Fruit fly (Drosophila melanogaster) whole organism, wandering third instar larva: ENCODE results near the gene fzo.

ENCODE experiments used
- CG32264 ChIP-seq: fragments of 200-800 bp; sonication (Bioruptor generic); optimal IDR thresholded peaks from 2 replicates; lab custom pipeline; 2016; ENCODE audit warnings: missing biosample characterization, missing genetic modification characterization
- CG9705 ChIP-seq: fragments of 200-800 bp; sonication (Bioruptor generic); optimal IDR thresholded peaks from 2 replicates; lab custom pipeline; 2018; ENCODE audit warnings: missing biosample characterization, mild to moderate bottlenecking, missing genetic modification characterization
- CrebA ChIP-seq: fragments of 200-800 bp; sonication (Bioruptor generic); optimal IDR thresholded peaks from 2 replicates; lab custom pipeline; 2016; ENCODE audit warnings: missing biosample characterization, mild to moderate bottlenecking, missing genetic modification characterization, borderline replicate concordance
- Dfd ChIP-seq: fragments of >200 bp; optimal IDR thresholded peaks from 2 replicates; lab custom pipeline; 2017; ENCODE audit warnings: missing biosample characterization, missing genetic modification characterization
- Dif ChIP-seq: fragments of 200-275, 200-300 bp; sonication (Bioruptor generic); optimal IDR thresholded peaks from 2 replicates; lab custom pipeline; 2018; ENCODE audit warnings: missing biosample characterization, missing genetic modification characterization; ENCODE audit not compliant: partially characterized antibody
- HLH106 ChIP-seq: fragments of 200-800 bp; optimal IDR thresholded peaks from 3 replicates; lab custom pipeline; 2019; ENCODE audit warnings: missing biosample characterization, mild to moderate bottlenecking, missing genetic modification characterization, moderate library complexity
- Hnf4 ChIP-seq: fragments of 200-800 bp; sonication (Bioruptor generic); optimal IDR thresholded peaks from 2 replicates; lab custom pipeline; 2016; ENCODE audit warnings: missing biosample characterization, mild to moderate bottlenecking, missing genetic modification characterization
- Hr78 ChIP-seq: fragments of >200 bp; optimal IDR thresholded peaks from 2 replicates; lab custom pipeline; 2017; ENCODE audit warnings: missing biosample characterization, missing genetic modification characterization
- Hr83 ChIP-seq: fragments of 200-300 bp; sonication (Bioruptor generic); optimal IDR thresholded peaks from 2 replicates; lab custom pipeline; 2016; ENCODE audit warnings: missing biosample characterization, mild to moderate bottlenecking, missing genetic modification characterization, moderate library complexity; ENCODE audit not compliant: poor library complexity, severe bottlenecking
- Jra ChIP-seq: sonication (Bioruptor generic); optimal IDR thresholded peaks from 2 replicates; lab custom pipeline; 2016; ENCODE audit warnings: missing biosample characterization, missing genetic modification characterization
- Mio ChIP-seq: sonication (Bioruptor generic); optimal IDR thresholded peaks from 2 replicates; lab custom pipeline; 2016; ENCODE audit warnings: missing biosample characterization, missing genetic modification characterization
- Myc ChIP-seq: fragments of >200 bp; optimal IDR thresholded peaks from 2 replicates; lab custom pipeline; 2017
- N ChIP-seq: fragments of >200 bp; optimal IDR thresholded peaks from 2 replicates; lab custom pipeline; 2018; ENCODE audit warnings: missing biosample characterization, missing external identifiers, missing genetic modification characterization
- OdsH ChIP-seq: fragments of 200-800 bp; sonication (Bioruptor generic); optimal IDR thresholded peaks from 2 replicates; lab custom pipeline; 2016; ENCODE audit warnings: missing biosample characterization, mild to moderate bottlenecking, missing genetic modification characterization
- Rel ChIP-seq, 2 experiments: fragments of 200-800 bp; sonication (Bioruptor generic) in 1 of 2; optimal IDR thresholded peaks; 2 replicates in 1 of 2; 3 replicates in 1 of 2; lab custom pipeline; 2016 to 2019; ENCODE audit warnings: mild to moderate bottlenecking in 2 of 2, missing biosample characterization in 2 of 2, missing genetic modification characterization in 2 of 2, moderate library complexity in 1 of 2
- Sp1 ChIP-seq: fragments of 200-800 bp; sonication (Bioruptor generic); optimal IDR thresholded peaks from 3 replicates; lab custom pipeline; 2019; ENCODE audit warnings: missing biosample characterization, mild to moderate bottlenecking, missing genetic modification characterization, moderate library complexity
- Vsx2 ChIP-seq: fragments of 200-300, 225-300 bp; sonication (Bioruptor generic); optimal IDR thresholded peaks from 2 replicates; lab custom pipeline; 2018; ENCODE audit warnings: missing biosample characterization, missing genetic modification characterization; ENCODE audit not compliant: partially characterized antibody
- br ChIP-seq: fragments of 200-800 bp; sonication (Bioruptor generic); optimal IDR thresholded peaks from 2 replicates; lab custom pipeline; 2016; ENCODE audit warnings: missing biosample characterization, missing genetic modification characterization
- brk ChIP-seq: fragments of 200-800 bp; sonication (Bioruptor generic); optimal IDR thresholded peaks from 2 replicates; lab custom pipeline; 2016; ENCODE audit warnings: missing biosample characterization, mild to moderate bottlenecking, missing genetic modification characterization
- dl ChIP-seq, 2 experiments: fragments of 175-275, 200-275 bp in 1 of 2; fragments of 200-275 bp in 1 of 2; sonication (Bioruptor generic); optimal IDR thresholded peaks; lab custom pipeline; 2018; ENCODE audit warnings: mild to moderate bottlenecking in 2 of 2, missing biosample characterization in 2 of 2, missing genetic modification characterization in 2 of 2, moderate library complexity in 2 of 2; ENCODE audit not compliant: partially characterized antibody in 2 of 2, insufficient read depth in 1 of 2
- ey ChIP-seq: fragments of 200-800 bp; sonication (Bioruptor generic); optimal IDR thresholded peaks from 2 replicates; lab custom pipeline; 2016; ENCODE audit warnings: missing biosample characterization, missing genetic modification characterization
- foxo ChIP-seq, 2 experiments: fragments of 200-800 bp; sonication (Bioruptor generic); optimal IDR thresholded peaks; 2 replicates in 1 of 2; 3 replicates in 1 of 2; lab custom pipeline; 2016 to 2017; ENCODE audit warnings: missing biosample characterization in 2 of 2, missing genetic modification characterization in 2 of 2
- fru ChIP-seq: fragments of 200-800 bp; sonication (Bioruptor generic); optimal IDR thresholded peaks from 3 replicates; lab custom pipeline; 2016; ENCODE audit warnings: missing biosample characterization, mild to moderate bottlenecking, missing genetic modification characterization
- h ChIP-seq: fragments of 200-800 bp; sonication (Bioruptor generic); optimal IDR thresholded peaks from 3 replicates; lab custom pipeline; 2016; ENCODE audit warnings: missing biosample characterization, mild to moderate bottlenecking, missing genetic modification characterization
- jim ChIP-seq: fragments of 175-275, 200-325 bp; sonication (Bioruptor generic); optimal IDR thresholded peaks from 2 replicates; lab custom pipeline; 2016; ENCODE audit warnings: missing biosample characterization, mild to moderate bottlenecking, missing genetic modification characterization
- pan ChIP-seq: fragments of >200 bp; optimal IDR thresholded peaks from 2 replicates; lab custom pipeline; 2017
- psq ChIP-seq: fragments of 200-800 bp; sonication (Bioruptor generic); optimal IDR thresholded peaks from 3 replicates; lab custom pipeline; 2017; ENCODE audit warnings: missing biosample characterization, mild to moderate bottlenecking, missing genetic modification characterization, moderate library complexity
- rgr ChIP-seq: fragments of 200-800 bp; sonication (Bioruptor generic); optimal IDR thresholded peaks from 3 replicates; lab custom pipeline; 2016; ENCODE audit warnings: missing biosample characterization, mild to moderate bottlenecking, missing genetic modification characterization
- sage ChIP-seq: fragments of 200-800 bp; sonication (Bioruptor generic); optimal IDR thresholded peaks from 2 replicates; lab custom pipeline; 2016; ENCODE audit warnings: missing biosample characterization, mild to moderate bottlenecking, missing genetic modification characterization
- sv ChIP-seq: fragments of 200-800 bp; sonication (Bioruptor generic); optimal IDR thresholded peaks from 3 replicates; lab custom pipeline; 2016; ENCODE audit warnings: missing biosample characterization, missing genetic modification characterization
- usp ChIP-seq: fragments of >200 bp; optimal IDR thresholded peaks from 2 replicates; lab custom pipeline; 2017; ENCODE audit warnings: missing biosample characterization, missing genetic modification characterization
- woc ChIP-seq: sonication (Bioruptor generic); optimal IDR thresholded peaks from 2 replicates; lab custom pipeline; 2016; ENCODE audit warnings: missing biosample characterization, mild to moderate bottlenecking, missing genetic modification characterization

The fzo gene

dm6 chr3R:23212764-23213163, 8.9 kb upstream of the fzo start:
- no peak for TF ChIP-seq Mio
- TF ChIP-seq Vsx2: no peak
- TF ChIP-seq Rel (GFP tag; optimal IDR thresholded peaks at IDR 0.05; lab: Kevin White, UChicago): no peak
- TF ChIP-seq Rel (tag; optimal IDR thresholded peaks at IDR 0.05; lab: Kevin White, UChicago): no peak
- TF ChIP-seq Dif (GFP tag; lab: Kevin White, UChicago): no peak
- TF ChIP-seq usp (GFP tag; lab: Kevin White, UChicago): no peak
- TF ChIP-seq pan: no peak
- TF ChIP-seq Myc (lab: Kevin White, UChicago): no peak
- TF ChIP-seq CrebA: no peak
- TF ChIP-seq rgr (GFP tag; lab: Kevin White, UChicago): no peak
- TF ChIP-seq N: no peak
- TF ChIP-seq OdsH (GFP tag; lab: Kevin White, UChicago): no peak
- TF ChIP-seq Hr78 (GFP tag; lab: Kevin White, UChicago): no peak
- TF ChIP-seq Dfd (GFP tag; lab: Kevin White, UChicago): no peak
- no peak for TF ChIP-seq CG32264 (GFP tag; lab: Kevin White, UChicago)
- no peak for TF ChIP-seq foxo (GFP tag; optimal IDR thresholded peaks at IDR 0.05; lab: Kevin White, UChicago)
- no peak for TF ChIP-seq Sp1 (GFP tag; lab: Kevin White, UChicago)
- TF ChIP-seq sv (GFP tag; lab: Kevin White, UChicago): no peak
- TF ChIP-seq brk (GFP tag; lab: Kevin White, UChicago): no peak
- no peak for TF ChIP-seq jim (GFP tag; lab: Kevin White, UChicago)
- TF ChIP-seq br (GFP tag; lab: Kevin White, UChicago): no peak
- TF ChIP-seq, all 38 proteins: peak for 0

dm6 chr3R:23211745-23212254, 8.0 kb upstream of the fzo start:
- TF ChIP-seq woc (GFP tag; lab: Kevin White, UChicago): peak; percentile 43
- TF ChIP-seq OdsH (GFP tag; lab: Kevin White, UChicago): no peak
- TF ChIP-seq CG9705 (GFP tag; lab: Kevin White, UChicago): no peak
- TF ChIP-seq usp (GFP tag; lab: Kevin White, UChicago): no peak
- TF ChIP-seq Sp1 (GFP tag; lab: Kevin White, UChicago): peak; percentile 45
- TF ChIP-seq Hr78 (GFP tag; lab: Kevin White, UChicago): no peak
- peak; percentile 24 for TF ChIP-seq HLH106 (tag; lab: Kevin White, UChicago)
- peak; percentile 62 for TF ChIP-seq fru
- peak; percentile 32 for TF ChIP-seq ey (GFP tag; lab: Kevin White, UChicago)
- TF ChIP-seq Mio: no peak
- TF ChIP-seq h (GFP tag; lab: Kevin White, UChicago): peak; percentile 34
- TF ChIP-seq Jra (GFP tag; lab: Kevin White, UChicago): no peak
- peak; percentile 16 for TF ChIP-seq rgr (GFP tag; lab: Kevin White, UChicago)
- peak; percentile 22 for TF ChIP-seq sv (GFP tag; lab: Kevin White, UChicago)
- TF ChIP-seq psq (GFP tag; lab: Kevin White, UChicago): peak; percentile 30
- TF ChIP-seq foxo (GFP tag; optimal IDR thresholded peaks at IDR 0.05; lab: Kevin White, UChicago): peak in 1 of 2 experiments; percentile 63
- no peak for TF ChIP-seq jim (GFP tag; lab: Kevin White, UChicago)

dm6 chr3R:23210243-23211215, 6.7 kb upstream of the fzo start:
- TF ChIP-seq Dif (GFP tag; lab: Kevin White, UChicago) (peak; percentile 31), brk (GFP tag; lab: Kevin White, UChicago) (no peak), Hr83 (GFP tag; lab: Kevin White, UChicago) (peak; percentile 23), OdsH (GFP tag; lab: Kevin White, UChicago) (no peak), sage (GFP tag; lab: Kevin White, UChicago) (no peak), CrebA (no peak), Rel (GFP tag; optimal IDR thresholded peaks at IDR 0.05; lab: Kevin White, UChicago) (peak; percentile 7), Rel (tag; optimal IDR thresholded peaks at IDR 0.05; lab: Kevin White, UChicago) (peak; percentile 61), h (GFP tag; lab: Kevin White, UChicago) (peak; percentile 61), rgr (GFP tag; lab: Kevin White, UChicago) (peak; percentile 1), Sp1 (GFP tag; lab: Kevin White, UChicago) (no peak), Hnf4 (GFP tag; lab: Kevin White, UChicago) (peak; percentile 34), CG32264 (GFP tag; lab: Kevin White, UChicago) (no peak), br (GFP tag; lab: Kevin White, UChicago) (peak; percentile 43), usp (GFP tag; lab: Kevin White, UChicago) (no peak), foxo (GFP tag; optimal IDR thresholded peaks at IDR 0.05; lab: Kevin White, UChicago) (peak in 1 of 2 experiments; percentile 19), pan (no peak), sv (GFP tag; lab: Kevin White, UChicago) (no peak), ey (GFP tag; lab: Kevin White, UChicago) (peak; percentile 0), dl (GFP tag; optimal IDR thresholded peaks at IDR 0.05; lab: Kevin White, UChicago; ENCODE audit: insufficient read depth in 1 of 2, partially characterized antibody in 2 of 2) (no peak), Mio (peak; percentile 32), fru (no peak)
